Worm (Caenorhabditis elegans): ENCODE results near the gene C10A4.2.

C10A4.2 gene

DNA sequence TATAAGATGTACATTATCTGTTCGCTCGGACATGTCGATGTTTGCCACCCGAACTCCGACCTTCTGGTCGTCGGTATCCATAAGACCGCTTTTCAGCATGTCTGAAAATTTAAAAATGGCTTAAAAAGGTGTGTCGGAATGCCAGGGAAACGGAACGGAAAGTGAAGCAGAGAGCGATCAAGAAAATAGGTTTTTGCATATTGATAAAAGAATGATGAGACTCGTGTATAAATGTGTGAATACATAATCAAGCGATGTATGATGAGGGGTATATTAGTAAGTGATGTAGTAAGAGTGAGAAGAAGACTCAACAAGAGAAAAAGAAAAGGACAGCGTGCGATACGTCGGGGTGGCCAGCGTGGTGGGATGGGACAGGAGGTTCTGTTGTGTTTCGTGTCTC is 32.4 kb downstream of the C10A4.2 start, which contains the start of gene acl-12:
acl-12 (minus strand) TSS at position 101 of the 400 bp plus-strand sequence.
- no peak for TF ChIP-seq tbx-11 (GFP tag; IDR thresholded peaks at IDR 0.05)
- TF ChIP-seq tra-4 (tag; optimal IDR thresholded peaks at IDR 0.05), result no peak
- no peak for TF ChIP-seq hmg-4 (GFP tag; optimal IDR thresholded peaks at IDR 0.05)
- TF ChIP-seq hmbx-1 (tag; optimal IDR thresholded peaks at IDR 0.05), result no peak
- no peak for TF ChIP-seq ama-1 (optimal IDR thresholded peaks at IDR 0.05)
- no peak for TF ChIP-seq ceh-36 (tag; optimal IDR thresholded peaks at IDR 0.05)
- TF ChIP-seq ceh-13 (GFP tag; optimal IDR thresholded peaks at IDR 0.05), result no peak
- no peak for TF ChIP-seq hnd-1 (tag; optimal IDR thresholded peaks at IDR 0.05)
- TF ChIP-seq sea-1 (GFP tag; conservative IDR thresholded peaks at IDR 0.05), result no peak

DNA sequence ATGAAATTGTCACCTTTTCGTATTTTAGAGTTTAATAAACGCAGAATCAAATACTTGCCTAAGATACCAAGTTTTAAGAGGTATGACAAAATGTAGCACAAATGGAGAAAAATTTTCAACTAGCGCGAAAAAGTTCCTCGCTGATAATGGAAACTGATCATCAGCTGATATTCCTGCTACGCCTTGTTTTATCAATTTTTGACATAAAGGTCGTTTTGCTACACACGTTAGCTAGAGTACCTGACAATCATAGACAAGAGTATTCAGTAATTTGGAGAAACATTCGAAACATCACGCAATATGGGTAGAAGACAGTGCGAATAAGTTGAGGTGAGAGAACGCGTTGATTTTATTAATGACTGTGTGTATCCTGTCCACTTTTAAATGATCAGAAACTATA is 35.7 kb downstream of the C10A4.2 start:
- TF ChIP-seq ama-1 (optimal IDR thresholded peaks at IDR 0.05), result no peak
- TF ChIP-seq hmbx-1 (tag; optimal IDR thresholded peaks at IDR 0.05), result no peak
- no peak for TF ChIP-seq hmg-4 (GFP tag; optimal IDR thresholded peaks at IDR 0.05)
- TF ChIP-seq tbx-37 (GFP tag; conservative IDR thresholded peaks at IDR 0.05), result no peak
- TF ChIP-seq B0310.2 (tag; optimal IDR thresholded peaks at IDR 0.05), result no peak
- no peak for TF ChIP-seq ets-7 (tag; optimal IDR thresholded peaks at IDR 0.05)
- no peak for TF ChIP-seq ceh-13 (GFP tag; optimal IDR thresholded peaks at IDR 0.05)
- no peak for TF ChIP-seq ceh-36 (tag; optimal IDR thresholded peaks at IDR 0.05)
- TF ChIP-seq F13C5.2 (tag; optimal IDR thresholded peaks at IDR 0.05), result no peak
- TF ChIP-seq tbx-11 (GFP tag; IDR thresholded peaks at IDR 0.05), result no peak
- no peak for TF ChIP-seq aly-1 (tag; optimal IDR thresholded peaks at IDR 0.05)
- no peak for TF ChIP-seq flt-1 (GFP tag; IDR thresholded peaks at IDR 0.05)
- TF ChIP-seq sea-1 (GFP tag; conservative IDR thresholded peaks at IDR 0.05), result no peak
- TF ChIP-seq hnd-1 (tag; optimal IDR thresholded peaks at IDR 0.05), result no peak
- no peak for TF ChIP-seq scrt-1 (GFP tag; IDR thresholded peaks at IDR 0.05)
- no peak for TF ChIP-seq tra-4 (tag; optimal IDR thresholded peaks at IDR 0.05)
- TF ChIP-seq pes-1 (GFP tag; IDR thresholded peaks at IDR 0.05), result no peak

DNA sequence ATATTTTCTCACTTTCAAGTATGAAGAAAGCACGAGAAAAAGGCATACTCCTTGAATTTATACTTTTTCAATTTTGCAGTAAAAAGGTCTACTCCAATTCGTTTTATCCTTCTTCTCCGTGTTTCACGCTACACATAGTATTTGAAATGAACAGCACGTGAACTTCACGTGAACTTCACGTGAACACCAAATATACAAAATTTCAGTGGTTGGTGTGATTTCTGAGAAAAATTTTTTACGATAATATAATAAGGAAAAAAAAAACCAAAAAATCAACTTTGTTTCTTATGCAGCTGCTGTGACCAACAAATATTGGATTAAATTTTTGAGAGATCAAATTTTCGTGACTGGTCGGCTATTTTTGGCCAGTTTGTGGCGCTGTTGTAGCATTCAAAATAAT is 36.5 kb downstream of the C10A4.2 start:
- no peak for TF ChIP-seq ceh-13 (GFP tag; optimal IDR thresholded peaks at IDR 0.05)
- TF ChIP-seq pes-1 (GFP tag; IDR thresholded peaks at IDR 0.05), result no peak
- no peak for TF ChIP-seq sea-1 (GFP tag; conservative IDR thresholded peaks at IDR 0.05)
- no peak for TF ChIP-seq hnd-1 (tag; optimal IDR thresholded peaks at IDR 0.05)
- TF ChIP-seq ets-7 (tag; optimal IDR thresholded peaks at IDR 0.05), result no peak
- no peak for TF ChIP-seq hmg-4 (GFP tag; optimal IDR thresholded peaks at IDR 0.05)
- no peak for TF ChIP-seq ama-1 (optimal IDR thresholded peaks at IDR 0.05)
- no peak for TF ChIP-seq aly-1 (tag; optimal IDR thresholded peaks at IDR 0.05)
- TF ChIP-seq F13C5.2 (tag; optimal IDR thresholded peaks at IDR 0.05), result no peak
- no peak for TF ChIP-seq B0310.2 (tag; optimal IDR thresholded peaks at IDR 0.05)
- no peak for TF ChIP-seq tbx-37 (GFP tag; conservative IDR thresholded peaks at IDR 0.05)

DNA sequence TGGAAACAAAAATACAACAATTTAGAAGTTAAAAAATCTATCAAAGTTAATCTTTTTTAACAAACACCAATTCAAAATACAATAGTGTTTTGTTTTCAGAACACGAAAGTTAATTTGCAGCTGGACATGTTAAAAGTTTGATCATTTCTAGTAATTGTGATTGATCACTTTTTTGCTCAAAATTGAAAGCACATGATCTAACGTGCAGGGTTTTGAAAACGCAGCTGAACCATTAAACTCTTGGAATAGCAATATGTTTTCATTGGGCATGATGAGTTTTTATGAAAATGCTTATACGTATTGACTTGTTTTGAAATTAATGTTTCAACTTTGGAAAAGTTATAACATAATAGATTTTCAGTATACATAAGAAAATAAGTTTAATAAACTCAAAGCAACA is 37.3 kb downstream of the C10A4.2 start:
- TF ChIP-seq ceh-13 (GFP tag; optimal IDR thresholded peaks at IDR 0.05), result no peak

DNA sequence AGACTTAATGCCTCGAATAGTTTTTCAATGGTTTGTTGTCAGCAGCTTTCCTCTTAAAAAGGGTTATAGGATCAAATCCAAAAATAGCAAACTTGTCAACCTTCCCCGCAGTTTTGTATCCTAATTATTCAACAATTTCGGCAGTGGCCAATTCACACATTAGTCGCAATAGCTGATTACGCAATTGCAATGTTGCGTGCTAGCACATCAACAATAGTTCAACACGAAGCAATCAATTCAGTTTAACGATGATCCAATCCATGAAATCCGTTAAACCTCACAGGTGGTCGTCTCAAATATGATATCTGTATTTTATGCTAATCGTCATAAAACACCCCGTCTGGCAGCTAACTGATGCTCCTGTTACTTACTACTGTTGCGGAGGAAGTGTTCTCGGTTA is 42.6 kb downstream of the C10A4.2 start:
- no peak for TF ChIP-seq ceh-13 (GFP tag; optimal IDR thresholded peaks at IDR 0.05)
- no peak for TF ChIP-seq tbx-11 (GFP tag; IDR thresholded peaks at IDR 0.05)
- TF ChIP-seq hnd-1 (tag; optimal IDR thresholded peaks at IDR 0.05), result no peak
- no peak for TF ChIP-seq hmg-4 (GFP tag; optimal IDR thresholded peaks at IDR 0.05)
- TF ChIP-seq pes-1 (GFP tag; IDR thresholded peaks at IDR 0.05), result no peak
- no peak for TF ChIP-seq hmbx-1 (tag; optimal IDR thresholded peaks at IDR 0.05)
- TF ChIP-seq F13C5.2 (tag; optimal IDR thresholded peaks at IDR 0.05), result no peak
- no peak for TF ChIP-seq tra-4 (tag; optimal IDR thresholded peaks at IDR 0.05)
- no peak for TF ChIP-seq ets-7 (tag; optimal IDR thresholded peaks at IDR 0.05)
- TF ChIP-seq B0310.2 (tag; optimal IDR thresholded peaks at IDR 0.05), result no peak
- TF ChIP-seq tbx-37 (GFP tag; conservative IDR thresholded peaks at IDR 0.05), result no peak
- no peak for TF ChIP-seq sea-1 (GFP tag; conservative IDR thresholded peaks at IDR 0.05)
- TF ChIP-seq scrt-1 (GFP tag; IDR thresholded peaks at IDR 0.05), result no peak
- no peak for TF ChIP-seq aly-1 (tag; optimal IDR thresholded peaks at IDR 0.05)
- no peak for TF ChIP-seq ceh-36 (tag; optimal IDR thresholded peaks at IDR 0.05)
- no peak for TF ChIP-seq flt-1 (GFP tag; IDR thresholded peaks at IDR 0.05)
- TF ChIP-seq ama-1 (optimal IDR thresholded peaks at IDR 0.05), result no peak

DNA sequence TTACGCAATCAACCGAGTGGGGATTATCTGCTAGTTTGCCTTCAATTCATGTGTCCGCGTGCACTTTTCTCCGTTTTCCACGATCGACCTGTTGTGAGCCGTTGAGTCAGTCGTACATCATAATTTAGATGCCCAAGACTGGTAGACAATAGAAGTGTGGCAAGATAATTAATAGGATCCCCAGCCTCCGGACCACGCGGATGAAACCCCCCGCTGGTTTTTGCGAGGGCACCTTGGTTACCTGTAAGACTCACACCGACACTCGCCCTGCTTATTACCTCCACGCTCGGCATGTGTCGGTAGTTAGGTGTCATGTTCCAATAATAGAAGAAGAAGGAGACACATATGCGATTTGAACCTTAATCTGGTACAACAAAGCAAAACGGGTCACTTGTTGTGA is 45.9 kb downstream of the C10A4.2 start:
- TF ChIP-seq ceh-13 (GFP tag; optimal IDR thresholded peaks at IDR 0.05) (no peak), ceh-36 (tag; optimal IDR thresholded peaks at IDR 0.05) (no peak), scrt-1 (GFP tag; IDR thresholded peaks at IDR 0.05) (no peak), hnd-1 (tag; optimal IDR thresholded peaks at IDR 0.05) (no peak), flt-1 (GFP tag; IDR thresholded peaks at IDR 0.05) (no peak), hmg-4 (GFP tag; optimal IDR thresholded peaks at IDR 0.05) (peak; percentile 16), ets-7 (tag; optimal IDR thresholded peaks at IDR 0.05) (no peak), B0310.2 (tag; optimal IDR thresholded peaks at IDR 0.05) (no peak)

DNA sequence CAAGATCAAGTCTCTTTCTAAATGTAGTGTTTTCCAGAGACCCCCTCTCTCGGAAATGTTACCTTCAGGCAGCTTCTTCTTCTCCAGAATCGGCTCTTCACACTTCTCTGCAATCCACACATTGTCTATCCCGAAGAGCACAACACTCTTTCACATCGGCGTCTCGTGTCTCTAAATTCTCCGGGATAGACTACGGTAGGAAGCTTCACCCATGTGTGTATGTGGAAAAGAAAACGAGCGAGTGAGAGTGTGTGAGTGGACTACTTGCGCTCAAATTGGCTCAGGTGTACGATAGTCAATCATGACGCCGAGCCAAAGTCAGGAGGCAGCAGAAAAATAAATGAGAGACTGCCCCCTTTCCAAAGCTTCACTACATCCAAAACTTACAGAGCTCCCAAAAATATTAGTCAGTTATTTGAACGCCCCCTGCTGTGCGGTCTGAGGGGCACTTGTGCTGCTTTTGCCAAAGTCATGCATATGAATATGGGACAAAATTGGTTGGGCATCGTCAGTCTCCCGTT is 47.2 kb downstream of the C10A4.2 start:
- TF ChIP-seq ceh-13 (GFP tag; optimal IDR thresholded peaks at IDR 0.05) (no peak), ama-1 (optimal IDR thresholded peaks at IDR 0.05) (peak; percentile 10), tra-4 (tag; optimal IDR thresholded peaks at IDR 0.05) (no peak), ceh-36 (tag; optimal IDR thresholded peaks at IDR 0.05) (no peak)

DNA sequence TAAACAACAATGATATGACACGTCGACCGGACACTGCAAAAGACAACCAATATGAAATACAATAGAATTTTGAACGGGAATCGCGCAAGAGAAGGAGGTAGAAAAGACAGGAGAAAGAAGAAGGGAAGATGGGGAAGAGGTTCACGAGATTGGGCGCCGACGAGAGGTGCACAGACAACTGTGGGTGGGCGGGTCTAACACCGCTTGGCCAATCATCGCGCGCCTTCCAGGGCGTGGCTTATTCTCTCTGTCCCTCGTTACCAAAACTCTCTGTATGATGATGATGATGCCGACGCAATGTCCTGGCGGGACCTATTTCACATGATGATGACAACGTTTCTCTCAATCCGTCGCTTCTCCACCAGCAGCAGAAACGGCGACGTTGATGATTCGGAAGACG is 50.5 kb downstream of the C10A4.2 start:
- TF ChIP-seq hmg-4 (GFP tag; optimal IDR thresholded peaks at IDR 0.05), result peak; percentile 13
- TF ChIP-seq tbx-11 (GFP tag; IDR thresholded peaks at IDR 0.05), result no peak
- no peak for TF ChIP-seq sea-1 (GFP tag; conservative IDR thresholded peaks at IDR 0.05)
- no peak for TF ChIP-seq flt-1 (GFP tag; IDR thresholded peaks at IDR 0.05)
- TF ChIP-seq scrt-1 (GFP tag; IDR thresholded peaks at IDR 0.05), result 0 out of 2 replicates have a peak, but pooled peaks have one; percentile 33
- no peak for TF ChIP-seq ama-1 (optimal IDR thresholded peaks at IDR 0.05)

Measured in whole organism, early embryonic.